Worm (Caenorhabditis elegans) whole organism, L2 larva: ENCODE measurements around the gene mrpl-2.

ENCODE experiments used
- R02D3.7 ChIP-seq: fragments of 150-350 bp; optimal IDR thresholded peaks from 2 replicates; lab custom pipeline; 2014; ENCODE audit warnings: missing biosample characterization, missing genetic modification characterization
- Y55F3AM.14 ChIP-seq: fragments of 200-800 bp; sonication (Bioruptor generic); optimal IDR thresholded peaks from 2 replicates; lab custom pipeline; 2018; ENCODE audit warnings: mild to moderate bottlenecking, missing genetic modification characterization, missing compliant biosample characterization
- ama-1 ChIP-seq: fragments of 150-350 bp; optimal IDR thresholded peaks from 2 replicates; lab custom pipeline; 2018; ENCODE audit warnings: inconsistent platforms
- blmp-1 ChIP-seq: sonication (generic microtip); optimal IDR thresholded peaks from 2 replicates; lab custom pipeline; 2017; ENCODE audit warnings: missing genetic modification characterization, mild to moderate bottlenecking, missing compliant biosample characterization, antibody characterized with exemption, moderate library complexity; ENCODE audit not compliant: insufficient read depth
- ceh-16 ChIP-seq: fragments of 150-350 bp; optimal IDR thresholded peaks from 2 replicates; lab custom pipeline; 2014; ENCODE audit warnings: missing biosample characterization, missing genetic modification characterization
- ceh-82 ChIP-seq: fragments of 150-350 bp; optimal IDR thresholded peaks from 2 replicates; lab custom pipeline; 2014; ENCODE audit warnings: missing biosample characterization, missing genetic modification characterization
- crh-2 ChIP-seq: sonication (generic microtip); optimal IDR thresholded peaks from 2 replicates; lab custom pipeline; 2017; ENCODE audit warnings: missing biosample characterization, missing genetic modification characterization
- egl-27 ChIP-seq: sonication (generic microtip); optimal IDR thresholded peaks from 3 replicates; lab custom pipeline; 2017; ENCODE audit warnings: missing biosample characterization, missing genetic modification reagents, missing genetic modification characterization
- elt-3 ChIP-seq: sonication (generic microtip); optimal IDR thresholded peaks from 2 replicates; lab custom pipeline; 2017; ENCODE audit warnings: missing biosample characterization, missing genetic modification characterization
- fos-1 ChIP-seq: fragments of 150-350 bp; optimal IDR thresholded peaks from 2 replicates; lab custom pipeline; 2014; ENCODE audit warnings: missing biosample characterization, missing genetic modification characterization
- gmeb-1 ChIP-seq: fragments of 150-350 bp; optimal IDR thresholded peaks from 2 replicates; lab custom pipeline; 2014; ENCODE audit warnings: missing biosample characterization, missing genetic modification characterization
- lin-11 ChIP-seq: fragments of 150-350 bp; sonication (generic microtip); optimal IDR thresholded peaks from 2 replicates; lab custom pipeline; 2014; ENCODE audit warnings: missing biosample characterization, missing genetic modification characterization, inconsistent platforms, mixed read lengths
- lin-13 ChIP-seq: fragments of 150-350 bp; optimal IDR thresholded peaks from 2 replicates; lab custom pipeline; 2014; ENCODE audit warnings: missing biosample characterization, missing genetic modification reagents, missing genetic modification characterization
- lin-39 ChIP-seq: fragments of 150-350 bp; optimal IDR thresholded peaks from 2 replicates; lab custom pipeline; 2014; ENCODE audit warnings: missing biosample characterization, missing genetic modification reagents, missing genetic modification characterization
- mdl-1 ChIP-seq, 2 experiments: fragments of 150-350 bp in 1 of 2; sonication (generic microtip) in 1 of 2; optimal IDR thresholded peaks; 2 replicates each; lab custom pipeline; 2017; ENCODE audit warnings: missing biosample characterization in 2 of 2, missing genetic modification characterization in 2 of 2
- nhr-11 ChIP-seq: fragments of 150-350 bp; optimal IDR thresholded peaks from 2 replicates; lab custom pipeline; 2014; ENCODE audit warnings: missing biosample characterization, missing genetic modification characterization
- nhr-12 ChIP-seq: fragments of 150-350 bp; optimal IDR thresholded peaks from 2 replicates; lab custom pipeline; 2014; ENCODE audit warnings: missing biosample characterization, missing genetic modification characterization
- nhr-129 ChIP-seq: fragments of 150-350 bp; optimal IDR thresholded peaks from 2 replicates; lab custom pipeline; 2014; ENCODE audit warnings: missing biosample characterization, missing genetic modification characterization
- nhr-21 ChIP-seq: fragments of 150-350 bp; optimal IDR thresholded peaks from 2 replicates; lab custom pipeline; 2014; ENCODE audit warnings: missing biosample characterization, missing genetic modification characterization
- nhr-23 ChIP-seq: fragments of 150-350 bp; optimal IDR thresholded peaks from 2 replicates; lab custom pipeline; 2014; ENCODE audit warnings: missing biosample characterization, missing genetic modification reagents, missing genetic modification characterization
- nhr-237 ChIP-seq: fragments of 150-350 bp; optimal IDR thresholded peaks from 2 replicates; lab custom pipeline; 2014; ENCODE audit warnings: missing biosample characterization, missing genetic modification characterization
- nhr-25 ChIP-seq: fragments of 150-350 bp; sonication (generic microtip); optimal IDR thresholded peaks from 3 replicates; lab custom pipeline; 2014; ENCODE audit warnings: missing biosample characterization, missing genetic modification characterization
- nhr-6 ChIP-seq: fragments of 150-350 bp; optimal IDR thresholded peaks from 2 replicates; lab custom pipeline; 2014; ENCODE audit warnings: missing biosample characterization, missing genetic modification characterization
- peb-1 ChIP-seq: fragments of 150-350 bp; optimal IDR thresholded peaks from 2 replicates; lab custom pipeline; 2014; ENCODE audit warnings: missing biosample characterization, missing genetic modification characterization
- skn-1 ChIP-seq: sonication (generic microtip); optimal IDR thresholded peaks from 2 replicates; lab custom pipeline; 2017; ENCODE audit warnings: missing biosample characterization, missing genetic modification characterization
- sma-3 ChIP-seq: sonication (generic microtip); optimal IDR thresholded peaks from 2 replicates; lab custom pipeline; 2016; ENCODE audit warnings: missing genetic modification reagents, missing genetic modification characterization, missing compliant biosample characterization
- sma-9 ChIP-seq, 2 experiments: fragments of 150-350 bp in 1 of 2; sonication (generic microtip) in 1 of 2; optimal IDR thresholded peaks; 2 replicates each; lab custom pipeline; 2014 to 2016; ENCODE audit warnings: missing genetic modification characterization in 2 of 2, mild to moderate bottlenecking in 1 of 2, missing biosample characterization in 1 of 2, missing compliant biosample characterization in 1 of 2, missing genetic modification reagents in 1 of 2, moderate library complexity in 1 of 2
- snpc-4 ChIP-seq: fragments of 150-350 bp; optimal IDR thresholded peaks from 2 replicates; lab custom pipeline; 2014; ENCODE audit warnings: missing biosample characterization, missing genetic modification characterization
- unc-39 ChIP-seq: fragments of 150-350 bp; optimal IDR thresholded peaks from 2 replicates; lab custom pipeline; 2014; ENCODE audit warnings: missing biosample characterization, missing genetic modification characterization
- unc-55 ChIP-seq: fragments of 150-350 bp; sonication (generic microtip); optimal IDR thresholded peaks from 3 replicates; lab custom pipeline; 2014; ENCODE audit warnings: missing biosample characterization, missing genetic modification reagents, missing genetic modification characterization
- unc-62 ChIP-seq: fragments of 150-350 bp; optimal IDR thresholded peaks from 2 replicates; lab custom pipeline; 2014; ENCODE audit warnings: missing biosample characterization, missing genetic modification reagents, missing genetic modification characterization
- ztf-11 ChIP-seq: sonication (generic microtip); optimal IDR thresholded peaks from 2 replicates; lab custom pipeline; 2017; ENCODE audit warnings: missing biosample characterization, missing genetic modification characterization
- ztf-4 ChIP-seq: fragments of 150-350 bp; optimal IDR thresholded peaks from 2 replicates; lab custom pipeline; 2014; ENCODE audit warnings: missing biosample characterization, missing genetic modification characterization

mrpl-2 gene

DNA sequence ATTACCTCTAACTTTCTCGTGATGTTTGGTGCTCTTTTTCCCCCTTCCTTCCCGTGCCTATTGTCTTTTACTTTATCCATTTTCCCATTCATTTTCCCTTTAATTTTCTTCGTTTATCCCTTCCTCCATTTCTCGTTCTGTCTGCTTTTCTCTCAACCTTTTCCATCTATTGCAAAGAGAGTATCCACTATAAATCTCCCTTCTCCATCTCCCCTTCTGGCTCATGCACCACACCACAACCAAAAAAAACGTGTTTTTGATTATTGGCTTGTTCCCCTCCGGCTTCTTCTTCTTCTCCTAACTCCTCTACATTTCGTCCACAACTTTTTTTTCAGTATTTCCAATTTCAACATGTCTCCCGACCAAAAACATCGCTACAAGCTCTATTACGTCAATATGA, 12.8 kb upstream of the mrpl-2 start, which contains the start of gene gst-40:
Gene gst-40, plus strand, starts transcription at position 236 of the 400 bp plus-strand sequence.
- TF ChIP-seq peb-1 (tag; lab: Kevin White, UChicago) (no peak), ceh-82 (tag; lab: Kevin White, UChicago) (no peak), unc-55 (GFP tag; lab: Kevin White, UChicago) (peak; percentile 23)

DNA sequence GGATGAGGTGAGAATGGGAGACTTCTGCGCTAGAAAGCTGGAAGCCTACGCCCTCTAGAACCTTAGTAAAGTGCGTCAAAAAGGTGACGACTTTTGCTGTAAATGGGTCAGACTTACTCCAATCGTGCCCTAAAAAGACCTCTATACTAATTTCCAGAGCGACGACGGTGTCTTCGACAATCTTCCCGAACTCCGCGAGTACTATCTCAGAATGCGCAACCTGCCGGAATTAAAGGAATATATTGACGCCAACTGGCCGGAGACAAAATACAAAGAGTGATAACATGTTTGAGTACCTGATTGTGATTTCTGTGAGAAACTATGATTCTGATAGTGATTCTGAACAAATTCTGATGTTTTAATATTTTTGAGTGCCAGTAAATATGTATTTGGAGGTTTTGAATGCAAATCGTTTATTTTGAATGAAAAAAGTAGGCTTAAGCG, 11.0 kb upstream of the mrpl-2 start:
- TF ChIP-seq Y55F3AM.14 (GFP tag; lab: Kevin White, UChicago), result no peak
- no peak for TF ChIP-seq ztf-11 (tag; lab: Kevin White, UChicago)
- peak; percentile 80 for TF ChIP-seq ama-1
- TF ChIP-seq crh-2, result peak; percentile 19
- TF ChIP-seq lin-13, result no peak
- peak; percentile 13 for TF ChIP-seq sma-9 (GFP tag; optimal IDR thresholded peaks at IDR 0.05; lab: Kevin White, UChicago)
- TF ChIP-seq sma-9 (tag; optimal IDR thresholded peaks at IDR 0.05; lab: Kevin White, UChicago), result no peak
- TF ChIP-seq egl-27 (tag; lab: Kevin White, UChicago), result no peak
- TF ChIP-seq nhr-11 (tag; lab: Kevin White, UChicago), result no peak
- TF ChIP-seq ztf-4 (tag; lab: Kevin White, UChicago), result no peak
- no peak for TF ChIP-seq nhr-237
- no peak for TF ChIP-seq elt-3 (tag; lab: Kevin White, UChicago)
- TF ChIP-seq skn-1, result no peak
- TF ChIP-seq unc-55 (GFP tag; lab: Kevin White, UChicago), result no peak
- no peak for TF ChIP-seq unc-62 (GFP tag; lab: Kevin White, UChicago)
- no peak for TF ChIP-seq nhr-6
- peak; percentile 78 for TF ChIP-seq sma-3 (GFP tag; lab: Kevin White, UChicago)
- peak; percentile 26 for TF ChIP-seq nhr-21 (tag; lab: Kevin White, UChicago)
- TF ChIP-seq, all 48 proteins: peak for 5

DNA sequence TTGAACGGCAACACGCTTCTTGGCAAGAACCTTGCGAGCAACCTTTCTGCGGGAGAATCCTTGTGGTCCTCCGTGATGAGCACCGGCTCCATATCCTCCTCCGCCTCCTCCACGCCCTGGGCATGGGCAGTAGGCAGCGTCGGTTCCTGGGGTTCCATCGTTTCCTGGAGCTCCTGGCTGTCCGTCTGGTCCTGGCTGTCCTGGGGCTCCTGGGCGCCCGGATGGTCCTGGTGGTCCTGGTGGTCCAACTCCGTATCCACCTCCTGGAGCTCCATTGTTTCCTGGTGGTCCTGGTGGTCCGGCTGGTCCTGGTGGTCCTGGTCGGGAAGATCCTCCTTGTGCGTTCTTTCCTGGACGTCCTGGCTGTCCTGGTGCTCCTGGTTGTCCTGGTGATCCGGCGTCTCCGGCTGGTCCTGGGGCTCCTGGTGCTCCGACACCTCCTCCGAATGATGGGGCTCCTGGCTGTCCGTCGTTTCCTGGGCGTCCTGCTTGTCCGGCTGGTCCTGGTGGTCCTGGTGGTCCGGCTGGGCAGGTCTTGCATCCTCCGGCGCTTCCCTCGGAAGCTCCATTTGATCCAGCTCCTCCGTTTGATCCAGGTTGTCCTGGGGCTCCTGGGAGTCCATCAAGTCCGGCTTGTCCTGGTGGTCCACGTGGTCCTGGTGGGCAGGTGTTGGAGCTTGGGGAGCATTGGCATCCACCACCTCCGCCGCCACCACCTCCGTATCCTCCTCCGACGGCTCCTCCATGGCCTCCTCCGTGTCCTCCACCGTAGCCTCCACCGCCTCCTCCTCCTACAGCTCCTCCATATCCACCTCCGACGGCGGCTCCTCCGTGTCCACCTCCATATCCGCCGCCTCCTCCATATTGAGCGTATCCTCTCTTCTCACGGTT, 10.3 kb upstream of the mrpl-2 start:
- TF ChIP-seq nhr-12 (tag; lab: Kevin White, UChicago), result no peak
- no peak for TF ChIP-seq peb-1 (tag; lab: Kevin White, UChicago)
- TF ChIP-seq unc-55 (GFP tag; lab: Kevin White, UChicago), result no peak
- TF ChIP-seq lin-39, result no peak

ce11 chrIV:763377-764063, 9.5 kb upstream of the mrpl-2 start, which contains the start of gene col-103:
Gene col-103, minus strand, starts transcription at chrIV:763678.
- TF ChIP-seq nhr-25, result peak; percentile 45
- peak; percentile 54 for TF ChIP-seq nhr-129 (tag; lab: Kevin White, UChicago)
- TF ChIP-seq R02D3.7 (tag; lab: Kevin White, UChicago), result no peak
- TF ChIP-seq nhr-6, result no peak
- no peak for TF ChIP-seq blmp-1 (tag; lab: Kevin White, UChicago)
- TF ChIP-seq mdl-1 (tag; optimal IDR thresholded peaks at IDR 0.05; lab: Kevin White, UChicago), result no peak
- no peak for TF ChIP-seq nhr-23 (tag; lab: Kevin White, UChicago)
- TF ChIP-seq sma-3 (GFP tag; lab: Kevin White, UChicago), result peak; percentile 48
- peak; percentile 93 for TF ChIP-seq ama-1
- TF ChIP-seq snpc-4 (tag; lab: Kevin White, UChicago), result no peak
- peak; percentile 17 for TF ChIP-seq nhr-21 (tag; lab: Kevin White, UChicago)
- no peak for TF ChIP-seq lin-11 (tag; lab: Kevin White, UChicago)
- peak; percentile 34 for TF ChIP-seq gmeb-1 (tag; lab: Kevin White, UChicago)
- no peak for TF ChIP-seq unc-39 (tag; lab: Kevin White, UChicago)
- no peak for TF ChIP-seq ztf-11 (tag; lab: Kevin White, UChicago)
- TF ChIP-seq ceh-16 (tag; lab: Kevin White, UChicago), result peak; percentile 11
- TF ChIP-seq fos-1, result peak; percentile 22
